Worm (Caenorhabditis elegans) whole organism, L2 larva: Measurements from ENCODE around the gene C14E2.11.

Experiments
- R02D3.7 ChIP-seq: fragments of 150-350 bp; optimal IDR thresholded peaks from 2 replicates; lab custom pipeline; 2014; ENCODE audit warnings: missing biosample characterization, missing genetic modification characterization
- ZK546.5 ChIP-seq: sonication (generic microtip); optimal IDR thresholded peaks from 2 replicates; lab custom pipeline; 2017; ENCODE audit warnings: missing biosample characterization, missing genetic modification characterization
- alr-1 ChIP-seq: fragments of 150-350 bp; optimal IDR thresholded peaks from 2 replicates; lab custom pipeline; 2014; ENCODE audit warnings: missing biosample characterization, missing genetic modification characterization
- dmd-4 ChIP-seq: sonication (generic microtip); optimal IDR thresholded peaks from 2 replicates; lab custom pipeline; 2017; ENCODE audit warnings: missing biosample characterization, missing genetic modification characterization
- egl-27 ChIP-seq: sonication (generic microtip); optimal IDR thresholded peaks from 3 replicates; lab custom pipeline; 2017; ENCODE audit warnings: missing biosample characterization, missing genetic modification reagents, missing genetic modification characterization
- lin-39 ChIP-seq: fragments of 150-350 bp; optimal IDR thresholded peaks from 2 replicates; lab custom pipeline; 2014; ENCODE audit warnings: missing biosample characterization, missing genetic modification reagents, missing genetic modification characterization
- lsy-2 ChIP-seq, 2 experiments: fragments of 150-350 bp in 1 of 2; sonication (generic microtip) in 1 of 2; optimal IDR thresholded peaks; 2 replicates each; lab custom pipeline; 2014 to 2017; ENCODE audit warnings: missing biosample characterization in 2 of 2, missing genetic modification characterization in 2 of 2
- nhr-23 ChIP-seq: fragments of 150-350 bp; optimal IDR thresholded peaks from 2 replicates; lab custom pipeline; 2014; ENCODE audit warnings: missing biosample characterization, missing genetic modification reagents, missing genetic modification characterization
- nhr-77 ChIP-seq: fragments of 150-350 bp; optimal IDR thresholded peaks from 2 replicates; lab custom pipeline; 2014; ENCODE audit warnings: missing biosample characterization, missing genetic modification characterization
- skn-1 ChIP-seq: sonication (generic microtip); optimal IDR thresholded peaks from 2 replicates; lab custom pipeline; 2017; ENCODE audit warnings: missing biosample characterization, missing genetic modification characterization
- snpc-4 ChIP-seq: fragments of 150-350 bp; optimal IDR thresholded peaks from 2 replicates; lab custom pipeline; 2014; ENCODE audit warnings: missing biosample characterization, missing genetic modification characterization

DNA sequence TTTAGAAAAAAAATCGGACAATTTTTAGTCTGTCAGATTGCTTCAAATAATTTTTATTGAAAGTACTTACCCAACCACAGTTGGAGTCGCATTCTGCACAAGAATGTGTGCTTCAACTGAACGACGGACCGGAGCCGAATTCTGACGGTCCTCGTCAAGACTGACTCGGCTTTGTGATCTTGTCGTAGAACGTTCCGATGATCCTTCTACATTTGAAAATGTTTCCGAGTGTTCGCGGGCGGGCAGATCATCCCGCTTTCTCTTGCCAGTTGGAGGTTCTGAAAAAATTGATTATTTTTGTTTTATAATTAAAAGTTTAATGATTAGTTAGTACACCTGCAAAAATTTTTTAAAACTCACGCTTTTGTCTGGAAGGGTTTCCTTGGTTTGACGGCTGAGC lies 46.4 kb downstream of the C14E2.11 start:
- TF ChIP-seq skn-1 (tag; lab: Kevin White, UChicago) (no peak), ZK546.5 (tag; lab: Kevin White, UChicago) (no peak), dmd-4 (tag; lab: Kevin White, UChicago) (no peak), lin-39 (tag; lab: Kevin White, UChicago) (no peak), nhr-23 (tag; lab: Kevin White, UChicago) (no peak), egl-27 (tag; lab: Kevin White, UChicago) (no peak), nhr-77 (tag; lab: Kevin White, UChicago) (no peak), R02D3.7 (tag; lab: Kevin White, UChicago) (no peak), lsy-2 (tag; optimal IDR thresholded peaks at IDR 0.05; lab: Kevin White, UChicago) (no peak), snpc-4 (tag; lab: Kevin White, UChicago) (no peak), alr-1 (tag; lab: Kevin White, UChicago) (no peak)
